Worm (Caenorhabditis elegans) whole organism, young adult: Measurements from ENCODE around the gene R05C11.2.

Experiments
- attf-6 ChIP-seq: fragments of 200-800 bp; sonication (Bioruptor generic); IDR thresholded peaks from 2 replicates; pipeline ENCODE4 v1.3.6; 2022; ENCODE audit warnings: missing genetic modification reagents, missing genetic modification characterization, missing compliant biosample characterization
- dox-1 ChIP-seq: fragments of 200-800 bp; sonication (Bioruptor generic); IDR thresholded peaks from 2 replicates; pipeline ENCODE4 v1.3.6; 2022; ENCODE audit warnings: missing genetic modification reagents, missing genetic modification characterization, missing compliant biosample characterization
- him-1 ChIP-seq: sonication (generic microtip); optimal IDR thresholded peaks from 2 replicates; lab custom pipeline; 2016; ENCODE audit warnings: missing genotype, missing genetic modification reagents, missing genetic modification characterization, missing compliant biosample characterization
- sea-2 ChIP-seq: fragments of 200-800 bp; sonication (Bioruptor generic); IDR thresholded peaks from 2 replicates; pipeline ENCODE4 v1.3.6; 2022; ENCODE audit warnings: missing genetic modification characterization, missing compliant biosample characterization
- snpc-4 ChIP-seq, 5 experiments: fragments of 150-350 bp in 1 of 5; sonication (generic microtip) in 4 of 5; optimal IDR thresholded peaks; 2 replicates each; lab custom pipeline; 2014 to 2018; ENCODE audit warnings: missing genetic modification characterization in 5 of 5, missing biosample characterization in 3 of 5, antibody characterized with exemption in 2 of 5, mild to moderate bottlenecking in 2 of 5, missing compliant biosample characterization in 2 of 5, missing genotype in 2 of 5, moderate library complexity in 2 of 5, missing genetic modification reagents in 1 of 5
- ztf-25 ChIP-seq: fragments of 200-800 bp; sonication (Bioruptor generic); IDR thresholded peaks from 2 replicates; pipeline ENCODE4 v1.3.6; 2022; ENCODE audit warnings: missing genetic modification reagents, missing genetic modification characterization, missing compliant biosample characterization

- TF ChIP-seq dox-1 (no peak), ztf-25 (GFP tag; lab: Robert Waterston, UW) (no peak), attf-6 (GFP tag; lab: Robert Waterston, UW) (no peak), him-1 (tag; lab: Kevin White, UChicago) (no peak), sea-2 (GFP tag; lab: Robert Waterston, UW) (no peak), snpc-4 (GFP tag; optimal IDR thresholded peaks at IDR 0.05; lab: Kevin White, UChicago) (no peak), snpc-4 (tag; optimal IDR thresholded peaks at IDR 0.05; lab: Kevin White, UChicago) (peak in 3 of 4 experiments; percentile 21 to 57 (median 28))
Measured at ce11 chrIV:2077159-2077835, 18.4 kb upstream of the R05C11.2 start.
